Worm (Caenorhabditis elegans) whole organism, L4/young adult: ENCODE results near the gene W04G3.10.

Source experiments
- W03F9.2 ChIP-seq: fragments of 150-350 bp; optimal IDR thresholded peaks from 2 replicates; lab custom pipeline; 2014; ENCODE audit warnings: missing biosample characterization, missing genetic modification characterization
- dao-5 ChIP-seq: sonication (generic microtip); optimal IDR thresholded peaks from 2 replicates; lab custom pipeline; 2016; ENCODE audit warnings: missing genotype, missing genetic modification characterization, moderate library complexity, missing compliant biosample characterization
- him-1 ChIP-seq: sonication (generic microtip); optimal IDR thresholded peaks from 2 replicates; lab custom pipeline; 2016; ENCODE audit warnings: missing genotype, missing genetic modification reagents, missing genetic modification characterization, missing compliant biosample characterization

Gene W04G3.10

DNA sequence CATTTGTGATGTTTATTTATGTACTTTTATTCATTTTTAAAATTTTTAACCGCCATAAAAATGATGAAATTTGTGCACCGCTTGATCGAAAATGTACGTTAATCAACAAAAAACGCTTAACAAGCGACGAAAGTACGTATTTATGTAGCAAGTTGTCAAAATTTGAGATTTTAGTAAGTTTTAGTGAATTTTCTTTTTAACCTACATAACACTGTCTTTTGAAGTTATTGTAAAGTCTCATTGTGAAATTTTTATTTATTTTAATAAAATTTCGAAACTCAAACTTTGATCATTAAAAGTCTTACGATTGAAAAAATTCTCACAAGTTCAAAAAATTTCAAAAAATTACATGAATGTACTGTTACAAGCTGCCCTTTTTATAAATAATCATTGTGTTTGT, 19.3 kb upstream of the W04G3.10 start:
- TF ChIP-seq W03F9.2 (tag; lab: Kevin White, UChicago) = no peak
- TF ChIP-seq dao-5 (tag; lab: Kevin White, UChicago) = no peak
- TF ChIP-seq him-1 = no peak

DNA sequence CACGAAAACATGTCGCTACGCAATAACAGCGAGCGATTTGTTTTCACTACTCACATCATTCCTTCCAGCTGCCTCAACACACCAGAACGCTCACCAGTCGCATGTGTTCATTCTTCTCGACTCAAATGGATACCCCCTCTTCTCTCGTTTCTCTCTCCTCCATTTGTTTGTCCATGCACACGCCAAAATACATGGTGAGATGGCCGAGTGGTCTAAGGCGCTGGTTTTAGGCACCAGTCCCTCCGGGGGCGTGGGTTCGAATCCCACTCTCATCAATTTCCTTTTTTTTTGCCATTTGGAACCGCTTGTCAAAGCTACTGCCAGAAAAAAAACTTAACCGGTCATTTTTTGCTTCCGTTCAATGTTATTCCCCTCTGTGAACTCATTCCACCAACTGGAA, 17.4 kb upstream of the W04G3.10 start:
- TF ChIP-seq dao-5 (tag; lab: Kevin White, UChicago) (peak; percentile 74), W03F9.2 (tag; lab: Kevin White, UChicago) (peak; percentile 30), him-1 (peak; percentile 92)

DNA sequence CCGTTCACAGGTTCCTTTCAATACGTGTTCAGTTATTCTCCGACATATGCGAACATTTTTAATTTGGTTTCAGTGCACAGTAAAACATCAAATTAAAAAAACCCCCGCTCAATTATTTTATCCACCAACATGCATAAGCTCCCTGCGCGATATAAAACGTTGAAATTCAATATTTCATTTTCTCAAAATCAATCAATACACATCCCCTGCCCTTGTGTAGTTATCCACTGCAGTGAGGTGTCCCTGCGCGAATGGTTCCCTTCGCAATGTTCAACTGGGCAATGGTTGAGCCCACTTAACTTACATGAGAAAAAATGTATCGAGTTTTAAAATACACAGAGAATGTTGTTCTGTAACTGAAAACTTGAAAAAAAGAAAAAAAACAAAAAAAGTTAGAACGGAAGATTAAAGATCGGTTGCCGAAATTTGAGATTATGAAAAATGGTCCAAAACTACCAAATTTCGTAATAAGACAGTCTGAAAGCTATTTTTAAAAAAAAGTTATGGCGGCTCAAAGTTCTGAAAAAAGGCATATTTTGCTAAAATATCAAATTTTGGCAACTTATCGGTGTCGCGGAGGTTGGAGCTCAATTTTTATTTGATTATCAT, 16.0 kb upstream of the W04G3.10 start:
- TF ChIP-seq W03F9.2 (tag; lab: Kevin White, UChicago) (peak; percentile 98), him-1 (peak; percentile 100), dao-5 (tag; lab: Kevin White, UChicago) (peak; percentile 95)

DNA sequence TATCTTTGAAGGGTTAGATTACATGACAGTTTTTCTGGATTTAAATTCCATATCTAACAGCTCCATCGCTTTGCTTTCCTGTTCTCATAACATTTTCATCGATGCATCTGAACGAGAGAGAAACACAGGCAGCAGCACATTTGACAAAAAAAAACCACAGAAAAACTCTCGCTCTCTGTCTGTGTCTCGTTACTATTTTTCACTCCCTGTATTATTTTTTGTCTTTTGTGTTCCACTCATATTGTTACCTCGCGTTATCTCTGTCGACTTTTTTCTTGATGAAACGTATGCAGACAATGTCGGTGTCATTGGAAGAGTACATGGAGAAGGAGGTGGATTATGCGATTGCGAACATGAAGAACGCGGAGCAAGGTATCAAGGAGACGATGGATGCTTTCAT, 10.9 kb upstream of the W04G3.10 start, which contains the start of gene W04G3.11:
Gene W04G3.11, plus strand, starts transcription at position 244 of the 400 bp plus-strand sequence.
- TF ChIP-seq dao-5 (tag; lab: Kevin White, UChicago) = no peak
- no peak for TF ChIP-seq W03F9.2 (tag; lab: Kevin White, UChicago)
- no peak for TF ChIP-seq him-1

DNA sequence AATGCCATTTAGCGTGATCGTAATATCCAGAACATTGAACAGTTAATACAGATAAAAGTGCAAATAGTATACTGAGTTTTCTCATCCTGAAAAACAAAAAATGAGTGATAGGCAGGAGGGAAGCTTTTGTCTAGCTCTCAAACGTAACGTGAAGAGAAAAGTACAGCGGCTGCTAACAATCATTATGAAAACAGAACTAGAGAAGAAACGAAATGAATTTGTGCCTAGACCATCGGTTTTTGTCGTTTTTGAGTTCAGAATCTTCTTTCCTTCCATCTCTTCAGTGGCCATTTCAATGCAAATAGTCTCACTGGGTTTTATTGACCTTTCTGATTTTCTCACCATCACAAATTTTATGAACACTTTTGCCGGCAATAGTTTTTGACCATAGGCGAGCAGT, 7.1 kb upstream of the W04G3.10 start, which contains the start of gene W04G3.7:
Gene W04G3.7, minus strand, starts transcription at position 101 of the 400 bp plus-strand sequence.
- no peak for TF ChIP-seq dao-5 (tag; lab: Kevin White, UChicago)
- no peak for TF ChIP-seq W03F9.2 (tag; lab: Kevin White, UChicago)
- TF ChIP-seq him-1 = no peak

DNA sequence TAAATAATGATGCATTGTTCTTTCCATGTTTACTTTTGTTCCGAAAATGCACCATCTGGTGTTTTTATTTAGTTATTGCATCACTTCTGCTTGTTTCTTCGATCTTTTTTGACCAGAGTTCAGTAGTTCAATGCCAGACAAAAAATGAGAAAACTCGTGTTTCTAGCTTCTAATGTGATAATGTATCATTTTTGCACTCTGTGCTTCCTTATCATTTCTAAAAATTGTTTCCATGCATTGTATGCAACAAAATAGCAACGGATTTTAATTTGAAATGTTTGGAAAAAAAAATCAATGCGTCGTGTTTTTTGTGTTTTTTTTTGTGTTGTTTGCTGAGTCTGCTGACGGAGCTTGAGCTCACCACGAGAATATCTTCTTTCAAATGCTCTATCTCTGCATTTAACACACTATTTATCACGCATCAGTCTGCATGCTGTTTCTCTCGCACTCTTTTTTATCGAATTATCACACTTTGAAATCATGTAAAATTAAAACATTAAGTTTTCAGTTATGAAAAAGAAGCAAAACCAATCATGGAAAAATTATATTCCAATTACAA, 2.2 kb upstream of the W04G3.10 start, which contains the start of gene sulp-7:
Gene sulp-7, plus strand, starts transcription at position 509 of the 559 bp plus-strand sequence.
- TF ChIP-seq W03F9.2 (tag; lab: Kevin White, UChicago) (no peak), dao-5 (tag; lab: Kevin White, UChicago) (no peak), him-1 (no peak)

DNA sequence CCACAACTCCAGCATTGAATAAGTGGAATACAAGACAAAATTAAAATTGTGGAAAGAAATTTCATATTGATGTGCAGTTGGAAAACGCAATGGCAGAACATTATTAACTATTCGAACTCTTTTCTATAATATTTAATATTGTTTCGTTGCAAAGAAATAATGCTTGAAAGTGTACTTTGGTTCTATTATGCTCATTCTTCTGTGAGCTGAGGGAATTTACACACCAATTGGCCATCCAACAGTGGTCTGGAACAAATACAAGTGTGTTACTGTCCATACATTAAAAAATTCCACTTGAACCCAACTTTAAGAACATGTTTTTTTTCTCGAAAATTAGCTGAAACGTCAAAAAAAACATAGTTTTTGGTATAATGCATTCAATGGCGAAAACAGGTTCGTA, 1.6 kb upstream of the W04G3.10 start, which contains the start of gene W04G3.13:
Gene W04G3.13, minus strand, starts transcription at position 101 of the 400 bp plus-strand sequence.
- TF ChIP-seq dao-5 (tag; lab: Kevin White, UChicago) = no peak
- TF ChIP-seq him-1 = no peak
- no peak for TF ChIP-seq W03F9.2 (tag; lab: Kevin White, UChicago)

DNA sequence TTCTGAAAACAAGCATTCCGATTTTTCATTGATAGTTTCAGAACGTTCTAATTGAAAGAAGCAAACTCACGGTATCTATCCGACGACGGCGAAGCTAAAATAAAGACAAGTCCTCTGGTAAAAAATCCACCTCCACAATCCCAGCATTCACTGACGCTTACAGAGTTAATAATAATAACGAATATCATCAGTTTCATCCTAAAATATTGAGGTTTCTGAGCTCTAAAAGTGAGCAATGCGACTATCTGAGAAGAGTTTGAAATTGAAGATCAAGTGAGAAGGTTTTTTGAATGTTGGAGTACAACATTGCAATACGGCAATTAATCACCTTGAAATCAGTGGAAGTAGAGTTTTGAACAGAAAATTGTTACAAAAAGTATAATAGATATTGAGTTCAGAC, 1.6 kb downstream of the W04G3.10 start, which contains the start of gene W04G3.12:
Gene W04G3.12, minus strand, starts transcription at position 311 of the 400 bp plus-strand sequence.
- TF ChIP-seq W03F9.2 (tag; lab: Kevin White, UChicago) (no peak), dao-5 (tag; lab: Kevin White, UChicago) (no peak), him-1 (no peak)

DNA sequence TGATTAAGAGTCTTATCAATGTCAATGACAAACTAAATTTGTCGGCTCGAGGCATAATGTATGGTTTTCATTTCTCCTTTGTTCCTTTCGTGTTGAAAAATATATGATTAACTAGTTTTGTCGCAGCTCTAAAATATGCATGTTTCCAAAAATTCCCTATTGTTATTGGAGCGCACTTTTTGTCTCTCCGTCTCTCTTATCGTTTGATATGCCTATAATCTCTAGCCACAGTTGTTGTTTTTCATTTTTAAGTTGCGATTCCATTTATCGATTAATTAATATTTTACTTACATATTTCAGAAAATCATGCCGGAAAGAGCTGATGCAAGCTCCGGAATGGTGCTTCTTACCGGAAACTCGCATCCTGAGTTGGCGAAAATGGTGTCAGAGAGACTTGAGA, 4.7 kb downstream of the W04G3.10 start, which contains the start of gene W04G3.5:
Gene W04G3.5, plus strand, starts transcription at position 301 of the 400 bp plus-strand sequence.
- TF ChIP-seq W03F9.2 (tag; lab: Kevin White, UChicago) (no peak), dao-5 (tag; lab: Kevin White, UChicago) (no peak), him-1 (no peak)

DNA sequence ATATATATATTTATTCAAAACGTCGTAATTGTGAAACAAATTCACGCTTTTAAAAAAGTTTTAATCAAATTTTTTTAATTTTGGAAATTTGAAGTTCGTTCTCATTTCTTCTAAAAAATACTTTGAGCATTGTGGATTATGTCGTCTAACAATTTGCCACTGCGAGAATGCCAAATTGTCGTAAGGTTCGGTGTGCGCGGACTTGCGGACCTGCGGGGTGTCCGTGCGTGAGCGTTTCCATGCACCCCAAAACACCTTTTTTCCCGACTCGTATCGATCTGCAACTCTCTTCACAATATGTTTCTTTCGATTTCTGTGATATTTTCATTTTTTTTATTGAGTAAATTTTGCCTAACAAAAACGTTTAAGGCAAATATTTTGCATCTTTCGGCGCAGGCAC, 5.3 kb downstream of the W04G3.10 start:
- TF ChIP-seq dao-5 (tag; lab: Kevin White, UChicago) (no peak), him-1 (no peak), W03F9.2 (tag; lab: Kevin White, UChicago) (no peak)

DNA sequence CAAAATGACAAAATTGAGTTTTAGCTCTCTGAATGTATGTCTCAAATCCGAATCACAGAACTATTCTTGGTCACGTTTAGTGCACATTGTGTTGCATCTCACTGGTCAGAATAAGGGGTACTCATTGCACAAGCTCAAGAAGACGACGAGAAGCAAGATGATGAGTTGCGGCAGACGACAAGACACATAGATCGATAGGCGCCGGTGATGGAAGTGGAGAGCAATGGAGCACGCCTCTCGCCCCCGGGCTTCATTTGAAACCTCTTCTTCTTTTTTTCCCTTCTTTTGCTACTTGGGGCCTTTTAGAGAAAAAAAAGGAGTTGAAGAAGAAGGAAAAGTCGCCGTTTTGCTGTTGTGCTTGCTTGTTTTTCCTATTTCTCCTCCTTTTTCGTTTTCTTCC, 9.7 kb downstream of the W04G3.10 start, which contains the start of gene apt-9:
Gene apt-9, plus strand, starts transcription at position 194 of the 400 bp plus-strand sequence.
- TF ChIP-seq W03F9.2 (tag; lab: Kevin White, UChicago) (no peak), dao-5 (tag; lab: Kevin White, UChicago) (no peak), him-1 (no peak)

DNA sequence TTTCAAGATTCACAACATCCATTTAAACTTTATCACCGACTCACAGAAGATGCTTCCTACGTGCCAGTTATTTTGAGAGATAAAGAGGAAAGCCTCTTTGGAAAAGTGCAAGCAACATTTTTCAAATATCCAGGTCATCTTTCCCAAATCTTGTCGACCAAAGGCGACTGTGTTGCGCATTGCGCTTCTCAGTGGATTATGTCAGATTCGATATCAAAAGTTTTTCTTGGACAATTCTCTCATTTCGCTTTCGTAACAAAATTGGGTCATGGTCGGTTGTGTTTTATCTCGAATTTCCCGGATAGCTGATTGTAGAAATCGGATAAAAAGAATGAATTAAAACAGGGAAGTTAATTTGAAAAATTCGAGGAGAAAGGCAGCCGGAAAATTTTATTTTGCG, 10.8 kb downstream of the W04G3.10 start:
- TF ChIP-seq dao-5 (tag; lab: Kevin White, UChicago) (no peak), him-1 (no peak), W03F9.2 (tag; lab: Kevin White, UChicago) (no peak)

DNA sequence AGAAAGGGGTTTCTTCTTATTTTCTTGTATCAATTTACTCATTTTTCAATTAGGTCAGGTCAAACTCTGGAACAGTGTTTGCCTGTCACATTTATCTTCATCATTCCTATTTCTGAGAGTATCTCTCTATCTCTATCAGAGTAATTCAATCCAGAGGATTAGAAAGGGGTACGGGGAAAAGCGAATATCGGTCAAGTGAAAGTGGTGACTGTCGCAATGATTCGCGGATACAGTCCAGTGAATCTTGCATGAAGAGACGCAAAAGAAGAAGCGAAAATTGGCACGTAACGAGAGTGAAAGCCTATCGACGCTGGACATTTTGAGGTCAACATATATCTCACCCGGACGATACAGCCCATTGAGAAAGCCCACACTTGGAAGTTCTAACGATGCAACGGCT, 13.3 kb downstream of the W04G3.10 start, which contains the start of gene lpr-4:
Gene lpr-4, plus strand, starts transcription at position 328 of the 400 bp plus-strand sequence.
- TF ChIP-seq W03F9.2 (tag; lab: Kevin White, UChicago) (no peak), dao-5 (tag; lab: Kevin White, UChicago) (no peak), him-1 (no peak)

DNA sequence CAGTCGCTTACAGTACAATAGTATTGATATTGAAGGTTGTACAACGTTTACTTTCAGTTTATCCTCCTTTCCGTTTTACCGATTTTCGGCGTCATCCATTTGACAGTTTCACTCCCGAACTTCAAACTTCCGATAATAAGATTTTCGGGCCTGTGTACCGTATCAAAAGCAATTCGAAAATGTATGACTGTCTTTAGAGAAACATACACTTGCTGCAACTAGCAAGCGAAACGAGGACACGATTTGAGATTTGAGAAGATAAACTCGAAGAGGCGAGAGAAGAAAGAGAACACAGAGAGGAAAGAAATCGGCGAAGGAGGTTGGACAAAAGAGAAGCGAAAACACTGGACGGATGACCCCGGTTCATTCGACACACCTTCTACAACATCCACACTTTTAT, 16.1 kb downstream of the W04G3.10 start, which contains the start of gene lpr-5:
Gene lpr-5, plus strand, starts transcription at position 220 of the 400 bp plus-strand sequence.
- TF ChIP-seq him-1 (no peak), W03F9.2 (tag; lab: Kevin White, UChicago) (no peak), dao-5 (tag; lab: Kevin White, UChicago) (no peak)
